Fruit fly (Drosophila melanogaster) whole organism, embryonic: Measurements from ENCODE around the gene vir-1.

Source experiments
- Asciz ChIP-seq: fragments of 200-800 bp; sonication (Bioruptor generic); optimal IDR thresholded peaks from 2 replicates; lab custom pipeline; 2017; ENCODE audit warnings: missing biosample characterization, mild to moderate bottlenecking, missing genetic modification characterization, missing genetic modification reagents
- BtbVII ChIP-seq: fragments of 200-800 bp; sonication (Bioruptor generic); optimal IDR thresholded peaks from 3 replicates; lab custom pipeline; 2017; ENCODE audit warnings: missing biosample characterization, mild to moderate bottlenecking, missing genetic modification characterization
- CG10267 ChIP-seq: fragments of 200-800 bp; sonication (Bioruptor generic); optimal IDR thresholded peaks from 2 replicates; lab custom pipeline; 2018; ENCODE audit warnings: missing biosample characterization, mild to moderate bottlenecking, missing genetic modification characterization, moderate library complexity
- CG11093 ChIP-seq: fragments of 200-800 bp; sonication (Bioruptor generic); IDR thresholded peaks from 3 replicates; pipeline ENCODE4 v1.3.6; 2022; ENCODE audit warnings: missing biosample characterization, missing genetic modification characterization
- CG12071 ChIP-seq: fragments of 200-800 bp; sonication (Bioruptor generic); optimal IDR thresholded peaks from 3 replicates; lab custom pipeline; 2018; ENCODE audit warnings: missing biosample characterization, mild to moderate bottlenecking, missing genetic modification characterization
- CG12942 ChIP-seq: fragments of 200-800 bp; sonication (Bioruptor generic); optimal IDR thresholded peaks from 3 replicates; lab custom pipeline; 2016; ENCODE audit warnings: missing biosample characterization, missing genetic modification characterization
- CG15011 ChIP-seq: fragments of 200-800 bp; sonication (Bioruptor generic); optimal IDR thresholded peaks from 3 replicates; lab custom pipeline; 2018; ENCODE audit warnings: missing biosample characterization, mild to moderate bottlenecking, missing genetic modification characterization
- CG15514 ChIP-seq: fragments of 200-800 bp; sonication (Bioruptor generic); optimal IDR thresholded peaks from 3 replicates; lab custom pipeline; 2017; ENCODE audit warnings: missing biosample characterization, missing genetic modification characterization, mild to moderate bottlenecking, moderate library complexity, missing genetic modification reagents
- CG1602 ChIP-seq: fragments of 200-800 bp; sonication (Bioruptor generic); optimal IDR thresholded peaks from 3 replicates; lab custom pipeline; 2016; ENCODE audit warnings: missing biosample characterization, missing genetic modification characterization
- CG16813 ChIP-seq: fragments of 200-800 bp; sonication (Bioruptor generic); IDR thresholded peaks from 3 replicates; pipeline ENCODE4 v1.3.6; 2022; ENCODE audit warnings: missing biosample characterization, missing genetic modification characterization; ENCODE audit not compliant: partially characterized antibody
- CG17361 ChIP-seq: fragments of 200-800 bp; sonication (Bioruptor generic); IDR thresholded peaks from 3 replicates; pipeline ENCODE4 v1.3.6; 2022; ENCODE audit warnings: missing biosample characterization, missing genetic modification characterization
- CG18011 ChIP-seq: fragments of 200-800 bp; sonication (Bioruptor generic); optimal IDR thresholded peaks from 2 replicates; lab custom pipeline; 2017; ENCODE audit warnings: missing biosample characterization, missing genetic modification characterization, mild to moderate bottlenecking, moderate library complexity, missing genotype
- CG2199 ChIP-seq: fragments of 200-800 bp; sonication (Bioruptor generic); IDR thresholded peaks from 3 replicates; pipeline ENCODE4 v1.3.6; 2022; ENCODE audit warnings: missing biosample characterization, missing genetic modification characterization
- CG31365 ChIP-seq: fragments of 200-800 bp; sonication (Bioruptor generic); optimal IDR thresholded peaks from 2 replicates; lab custom pipeline; 2018; ENCODE audit warnings: missing biosample characterization, mild to moderate bottlenecking, missing genetic modification characterization
- CG3281 ChIP-seq: fragments of 200-800 bp; sonication (Bioruptor generic); optimal IDR thresholded peaks from 3 replicates; lab custom pipeline; 2017; ENCODE audit warnings: missing biosample characterization, mild to moderate bottlenecking, missing genetic modification characterization
- CG43689 ChIP-seq: fragments of 200-800 bp; sonication (Bioruptor generic); IDR thresholded peaks from 2 replicates; pipeline ENCODE4 v1.3.6; 2022; ENCODE audit warnings: missing biosample characterization, missing genetic modification characterization
- CG8281 ChIP-seq: fragments of 200-800 bp; sonication (Bioruptor generic); optimal IDR thresholded peaks from 2 replicates; lab custom pipeline; 2018; ENCODE audit warnings: missing biosample characterization, mild to moderate bottlenecking, missing genetic modification characterization, moderate library complexity
- CG8388 ChIP-seq: fragments of 200-800 bp; sonication (Bioruptor generic); optimal IDR thresholded peaks from 2 replicates; lab custom pipeline; 2019; ENCODE audit warnings: missing biosample characterization, mild to moderate bottlenecking, missing genetic modification characterization, moderate library complexity
- CG9609 ChIP-seq: fragments of 200-800 bp; sonication (Bioruptor generic); optimal IDR thresholded peaks from 3 replicates; lab custom pipeline; 2016; ENCODE audit warnings: missing biosample characterization, missing genetic modification characterization
- CTCF ChIP-seq: fragments of 200-800 bp; sonication (Bioruptor generic); optimal IDR thresholded peaks from 2 replicates; lab custom pipeline; 2017; ENCODE audit warnings: missing biosample characterization, mild to moderate bottlenecking, missing genetic modification characterization, moderate library complexity
- Dad ChIP-seq: fragments of 200-800 bp; sonication (Bioruptor generic); optimal IDR thresholded peaks from 3 replicates; lab custom pipeline; 2016; ENCODE audit warnings: missing biosample characterization, missing genetic modification characterization
- Dek ChIP-seq: fragments of 200-800 bp; sonication (Bioruptor generic); optimal IDR thresholded peaks from 3 replicates; lab custom pipeline; 2019; ENCODE audit warnings: missing biosample characterization, mild to moderate bottlenecking, missing genetic modification characterization, moderate library complexity
- Doc3 ChIP-seq: fragments of 200-800 bp; sonication (Bioruptor generic); IDR thresholded peaks from 3 replicates; pipeline ENCODE4 v1.3.6; 2022; ENCODE audit warnings: missing biosample characterization, missing genetic modification characterization; ENCODE audit not compliant: partially characterized antibody
- E2f2 ChIP-seq: fragments of 200-800 bp; sonication (Bioruptor generic); IDR thresholded peaks from 2 replicates; pipeline ENCODE4 v1.3.6; 2022; ENCODE audit warnings: missing biosample characterization, missing genetic modification characterization
- Hmx ChIP-seq: fragments of 200-800 bp; sonication (Bioruptor generic); optimal IDR thresholded peaks from 2 replicates; lab custom pipeline; 2016; ENCODE audit warnings: missing biosample characterization, missing genetic modification characterization
- Lpt ChIP-seq: fragments of >200 bp; optimal IDR thresholded peaks from 2 replicates; lab custom pipeline; 2018; ENCODE audit warnings: missing biosample characterization, missing genetic modification characterization
- MTF-1 ChIP-seq: fragments of 200-800 bp; sonication (Bioruptor generic); optimal IDR thresholded peaks from 2 replicates; lab custom pipeline; 2018; ENCODE audit warnings: missing biosample characterization, mild to moderate bottlenecking, missing genetic modification characterization, borderline replicate concordance
- Max ChIP-seq: fragments of 200-800 bp; sonication (Bioruptor generic); optimal IDR thresholded peaks from 2 replicates; lab custom pipeline; 2016; ENCODE audit warnings: missing biosample characterization, mild to moderate bottlenecking, missing genetic modification characterization
- Oli ChIP-seq: fragments of 200-800 bp; sonication (Bioruptor generic); optimal IDR thresholded peaks from 2 replicates; lab custom pipeline; 2018; ENCODE audit warnings: missing biosample characterization, mild to moderate bottlenecking, missing genetic modification characterization, moderate library complexity
- Trl ChIP-seq, 3 experiments: fragments of >200 bp in 2 of 3; fragments of 200-800 bp in 1 of 3; sonication (Bioruptor generic) in 1 of 3; optimal IDR thresholded peaks; 2 replicates in 1 of 3; 3 replicates in 2 of 3; lab custom pipeline; 2016 to 2017; ENCODE audit warnings: missing biosample characterization in 1 of 3, missing genetic modification characterization in 1 of 3
- crp ChIP-seq, 2 experiments: fragments of 200-800 bp; sonication (Bioruptor generic); optimal IDR thresholded peaks; 2 replicates in 1 of 2; 3 replicates in 1 of 2; lab custom pipeline; 2017; ENCODE audit warnings: missing biosample characterization in 2 of 2, missing genetic modification characterization in 2 of 2, mild to moderate bottlenecking in 1 of 2, moderate library complexity in 1 of 2
- fd96Cb ChIP-seq: fragments of 200-800 bp; sonication (Bioruptor generic); optimal IDR thresholded peaks from 2 replicates; lab custom pipeline; 2018; ENCODE audit warnings: missing biosample characterization, mild to moderate bottlenecking, missing genetic modification characterization, moderate library complexity
- fu2 ChIP-seq: fragments of 200-800 bp; sonication (Bioruptor generic); optimal IDR thresholded peaks from 2 replicates; lab custom pipeline; 2016; ENCODE audit warnings: missing biosample characterization, missing genetic modification characterization
- gsb-n ChIP-seq: fragments of 200-800 bp; sonication (Bioruptor generic); optimal IDR thresholded peaks from 3 replicates; lab custom pipeline; 2018; ENCODE audit warnings: missing biosample characterization, mild to moderate bottlenecking, missing genetic modification characterization
- kay ChIP-seq: fragments of 200-800 bp; sonication (Bioruptor generic); optimal IDR thresholded peaks from 2 replicates; lab custom pipeline; 2016; ENCODE audit warnings: missing biosample characterization, missing genetic modification characterization
- klu ChIP-seq: fragments of 200-800 bp; sonication (Bioruptor generic); IDR thresholded peaks from 2 replicates; pipeline ENCODE4 v1.3.6; 2022; ENCODE audit warnings: missing biosample characterization, missing genetic modification characterization
- lmd ChIP-seq: fragments of 200-800 bp; sonication (Bioruptor generic); IDR thresholded peaks from 2 replicates; pipeline ENCODE4 v1.3.6; 2022; ENCODE audit warnings: missing biosample characterization, missing genetic modification characterization
- nerfin-2 ChIP-seq: fragments of 200-800 bp; sonication (Bioruptor generic); IDR thresholded peaks from 2 replicates; pipeline ENCODE4 v1.3.6; 2022; ENCODE audit warnings: missing biosample characterization, missing genetic modification characterization; ENCODE audit not compliant: partially characterized antibody
- onecut ChIP-seq: fragments of 200-800 bp; sonication (Bioruptor generic); IDR thresholded peaks from 2 replicates; pipeline ENCODE4 v1.3.6; 2022; ENCODE audit warnings: missing biosample characterization, missing genetic modification characterization
- phol ChIP-seq: fragments of 200-800 bp; sonication (Bioruptor generic); optimal IDR thresholded peaks from 3 replicates; lab custom pipeline; 2018; ENCODE audit warnings: missing biosample characterization, mild to moderate bottlenecking, missing genetic modification characterization, moderate library complexity
- pum ChIP-seq: fragments of 200-800 bp; sonication (Bioruptor generic); optimal IDR thresholded peaks from 2 replicates; lab custom pipeline; 2016; ENCODE audit warnings: missing biosample characterization, missing genetic modification characterization
- run ChIP-seq: fragments of 200-800 bp; sonication (Bioruptor generic); optimal IDR thresholded peaks from 3 replicates; lab custom pipeline; 2018; ENCODE audit warnings: missing biosample characterization, mild to moderate bottlenecking, missing genetic modification characterization
- seq ChIP-seq: fragments of 200-800 bp; sonication (Bioruptor generic); IDR thresholded peaks from 2 replicates; pipeline ENCODE4 v1.3.6; 2022; ENCODE audit warnings: missing biosample characterization, missing genetic modification characterization
- shn ChIP-seq: fragments of 200-800 bp; sonication (Bioruptor generic); optimal IDR thresholded peaks from 3 replicates; lab custom pipeline; 2016; ENCODE audit warnings: missing biosample characterization, missing genetic modification characterization
- sob ChIP-seq: fragments of 200-800 bp; sonication (Bioruptor generic); IDR thresholded peaks from 2 replicates; pipeline ENCODE4 v1.3.6; 2022; ENCODE audit warnings: missing biosample characterization, missing genetic modification characterization
- tio ChIP-seq: fragments of 200-800 bp; sonication (Bioruptor generic); optimal IDR thresholded peaks from 2 replicates; lab custom pipeline; 2017; ENCODE audit warnings: missing biosample characterization, missing genetic modification characterization, inconsistent platforms
- tx ChIP-seq: fragments of 200-800 bp; sonication (Bioruptor generic); optimal IDR thresholded peaks from 2 replicates; lab custom pipeline; 2016; ENCODE audit warnings: missing biosample characterization, missing genetic modification characterization
- unc-4 ChIP-seq: fragments of 200-800 bp; sonication (Bioruptor generic); IDR thresholded peaks from 2 replicates; pipeline ENCODE4 v1.3.6; 2022; ENCODE audit warnings: missing biosample characterization, missing genetic modification characterization; ENCODE audit not compliant: partially characterized antibody

Gene vir-1

dm6 chr2L:12433712-12434534 is 10.7 kb upstream of the vir-1 start, which contains the start of gene eRF3 (continued):
- TF ChIP-seq CG11093 (GFP tag; lab: Robert Waterston, UW): peak; percentile 39; the same call in 1 of the 3 replicates
- TF ChIP-seq Doc3 (GFP tag; lab: Robert Waterston, UW): peak; percentile 35; the same call in 1 of the 3 replicates
- TF ChIP-seq phol (tag; lab: Kevin White, UChicago): peak; percentile 99
- peak; percentile 96 for TF ChIP-seq CG17361 (GFP tag; lab: Robert Waterston, UW)
- TF ChIP-seq CG8281: peak; percentile 45
- no peak for TF ChIP-seq CG2199 (GFP tag; lab: Robert Waterston, UW)
- TF ChIP-seq tx: no peak
- no peak for TF ChIP-seq CG9609 (GFP tag; lab: Kevin White, UChicago)
- TF ChIP-seq onecut (GFP tag; lab: Robert Waterston, UW): peak; percentile 29; the same call in 1 of the 2 replicates
- no peak for TF ChIP-seq MTF-1 (GFP tag; lab: Kevin White, UChicago)
- TF ChIP-seq Oli: peak; percentile 74
- no peak for TF ChIP-seq Hmx
- peak; percentile 13 for TF ChIP-seq nerfin-2 (GFP tag; lab: Robert Waterston, UW)
- peak; percentile 85 for TF ChIP-seq Dek (tag; lab: Kevin White, UChicago)
- peak; percentile 68 for TF ChIP-seq CG12942 (GFP tag; lab: Kevin White, UChicago)
- peak; percentile 41 for TF ChIP-seq kay
- peak; percentile 80 for TF ChIP-seq tio
- TF ChIP-seq E2f2 (GFP tag; lab: Robert Waterston, UW): peak; percentile 45
- TF ChIP-seq CG3281 (GFP tag; lab: Kevin White, UChicago): peak; percentile 58
- peak; percentile 48 for TF ChIP-seq Max (GFP tag; lab: Kevin White, UChicago)
- peak; percentile 9 for TF ChIP-seq CG18011 (GFP tag; lab: Kevin White, UChicago)
- TF ChIP-seq unc-4: 0 out of 2 replicates have a peak, but pooled peaks have one; percentile 15
- no peak for TF ChIP-seq crp (GFP tag; optimal IDR thresholded peaks at IDR 0.05; lab: Kevin White, UChicago)
- TF ChIP-seq Asciz: no peak
- TF ChIP-seq fu2 (GFP tag; lab: Kevin White, UChicago): peak; percentile 5
- TF ChIP-seq Dad (GFP tag; lab: Kevin White, UChicago): no peak
- TF ChIP-seq CG12071 (GFP tag; lab: Kevin White, UChicago): no peak
- peak; percentile 64 for TF ChIP-seq klu (GFP tag; lab: Robert Waterston, UW)
- peak; percentile 47 for TF ChIP-seq BtbVII (GFP tag; lab: Kevin White, UChicago)
- TF ChIP-seq gsb-n (tag; lab: Kevin White, UChicago): peak; percentile 71
- TF ChIP-seq pum (GFP tag; lab: Kevin White, UChicago): peak; percentile 9
- TF ChIP-seq Trl (optimal IDR thresholded peaks at IDR 0.05; lab: Kevin White, UChicago): no peak
- no peak for TF ChIP-seq Trl (GFP tag; optimal IDR thresholded peaks at IDR 0.05; lab: Kevin White, UChicago)
- TF ChIP-seq run (tag; lab: Kevin White, UChicago): no peak
- peak; percentile 21; the same call in 1 of the 2 replicates for TF ChIP-seq seq
- TF ChIP-seq lmd (GFP tag; lab: Robert Waterston, UW): peak; percentile 78
- TF ChIP-seq CG10267 (tag; lab: Kevin White, UChicago): peak; percentile 80
- peak; percentile 39 for TF ChIP-seq CG43689 (GFP tag; lab: Robert Waterston, UW)
- TF ChIP-seq CG15514 (GFP tag; lab: Kevin White, UChicago): no peak
- no peak for TF ChIP-seq shn (GFP tag; lab: Kevin White, UChicago)
- peak; percentile 68; the same call in 1 of the 2 replicates for TF ChIP-seq sob (GFP tag; lab: Robert Waterston, UW)
- peak; percentile 50; the same call in 2 of the 3 replicates for TF ChIP-seq CG16813 (GFP tag; lab: Robert Waterston, UW)
- peak; percentile 76 for TF ChIP-seq CG1602 (GFP tag; lab: Kevin White, UChicago)
- TF ChIP-seq CG31365 (tag; lab: Kevin White, UChicago): no peak
- peak; percentile 69 for TF ChIP-seq CG8388 (GFP tag; lab: Kevin White, UChicago)
- peak; percentile 71 for TF ChIP-seq fd96Cb (tag; lab: Kevin White, UChicago)
- TF ChIP-seq CG15011 (GFP tag; lab: Kevin White, UChicago): peak; percentile 20
- TF ChIP-seq Lpt (GFP tag; lab: Kevin White, UChicago): no peak
- no peak for TF ChIP-seq CTCF (GFP tag; lab: Kevin White, UChicago)
